Worm (Caenorhabditis elegans): ENCODE data around the gene rpn-5.

The rpn-5 gene

ce11 chrII:4689477-4689876, 8.8 kb downstream of the rpn-5 start, which contains the start of gene F10G7.12:
F10G7.12 (plus strand) TSS chrII:4689777.
- TF ChIP-seq pes-1 (GFP tag; IDR thresholded peaks at IDR 0.05) = no peak
- no peak for TF ChIP-seq ceh-13 (GFP tag; optimal IDR thresholded peaks at IDR 0.05)
- TF ChIP-seq tbx-11 (GFP tag; IDR thresholded peaks at IDR 0.05) = no peak

- TF ChIP-seq scrt-1 (GFP tag; IDR thresholded peaks at IDR 0.05) (no peak), tbx-37 (GFP tag; conservative IDR thresholded peaks at IDR 0.05) (no peak), ama-1 (optimal IDR thresholded peaks at IDR 0.05) (no peak), sea-1 (GFP tag; conservative IDR thresholded peaks at IDR 0.05) (no peak), B0310.2 (tag; optimal IDR thresholded peaks at IDR 0.05) (no peak), pes-1 (GFP tag; IDR thresholded peaks at IDR 0.05) (no peak), flt-1 (GFP tag; IDR thresholded peaks at IDR 0.05) (no peak), hmg-4 (GFP tag; optimal IDR thresholded peaks at IDR 0.05) (no peak), F13C5.2 (tag; optimal IDR thresholded peaks at IDR 0.05) (no peak), aly-1 (tag; optimal IDR thresholded peaks at IDR 0.05) (no peak), ceh-13 (GFP tag; optimal IDR thresholded peaks at IDR 0.05) (no peak), ets-7 (tag; optimal IDR thresholded peaks at IDR 0.05) (no peak), ceh-36 (tag; optimal IDR thresholded peaks at IDR 0.05) (no peak), hmbx-1 (tag; optimal IDR thresholded peaks at IDR 0.05) (no peak)
Measured at ce11 chrII:4686941-4687340, 11.3 kb downstream of the rpn-5 start, which contains the start of gene sre-39. sre-39 (plus strand) TSS chrII:4687241.

ce11 chrII:4684852-4685251, 13.4 kb downstream of the rpn-5 start:
- TF ChIP-seq ceh-13 (GFP tag; optimal IDR thresholded peaks at IDR 0.05) (no peak), hmbx-1 (tag; optimal IDR thresholded peaks at IDR 0.05) (no peak)

- TF ChIP-seq hnd-1 (tag; optimal IDR thresholded peaks at IDR 0.05) = no peak
- no peak for TF ChIP-seq sea-1 (GFP tag; conservative IDR thresholded peaks at IDR 0.05)
- TF ChIP-seq tra-4 (tag; optimal IDR thresholded peaks at IDR 0.05) = no peak
- no peak for TF ChIP-seq ceh-13 (GFP tag; optimal IDR thresholded peaks at IDR 0.05)
- TF ChIP-seq hmg-4 (GFP tag; optimal IDR thresholded peaks at IDR 0.05) = no peak
- TF ChIP-seq tbx-37 (GFP tag; conservative IDR thresholded peaks at IDR 0.05) = no peak
- TF ChIP-seq scrt-1 (GFP tag; IDR thresholded peaks at IDR 0.05) = no peak
Measured at ce11 chrII:4683693-4684092, 14.5 kb downstream of the rpn-5 start, which contains the start of gene sre-40. sre-40 (minus strand) TSS chrII:4683793.

- no peak for TF ChIP-seq hmg-4 (GFP tag; optimal IDR thresholded peaks at IDR 0.05)
- TF ChIP-seq B0310.2 (tag; optimal IDR thresholded peaks at IDR 0.05) = no peak
- no peak for TF ChIP-seq hmbx-1 (tag; optimal IDR thresholded peaks at IDR 0.05)
- TF ChIP-seq flt-1 (GFP tag; IDR thresholded peaks at IDR 0.05) = no peak
- TF ChIP-seq ceh-36 (tag; optimal IDR thresholded peaks at IDR 0.05) = no peak
Measured at ce11 chrII:4681391-4681790, 16.8 kb downstream of the rpn-5 start, which contains the start of gene T05A7.7. T05A7.7 (minus strand) TSS chrII:4681491.

ce11 chrII:4677916-4678315, 20.3 kb downstream of the rpn-5 start, which contains the start of gene T05A7.1:
T05A7.1 (plus strand) TSS chrII:4678216.
- TF ChIP-seq ceh-36 (tag; optimal IDR thresholded peaks at IDR 0.05) (no peak), hmg-4 (GFP tag; optimal IDR thresholded peaks at IDR 0.05) (no peak), B0310.2 (tag; optimal IDR thresholded peaks at IDR 0.05) (no peak), ets-7 (tag; optimal IDR thresholded peaks at IDR 0.05) (no peak), tbx-37 (GFP tag; conservative IDR thresholded peaks at IDR 0.05) (no peak), tbx-11 (GFP tag; IDR thresholded peaks at IDR 0.05) (no peak), F13C5.2 (tag; optimal IDR thresholded peaks at IDR 0.05) (no peak), scrt-1 (GFP tag; IDR thresholded peaks at IDR 0.05) (no peak), tra-4 (tag; optimal IDR thresholded peaks at IDR 0.05) (no peak), ama-1 (optimal IDR thresholded peaks at IDR 0.05) (no peak), hmbx-1 (tag; optimal IDR thresholded peaks at IDR 0.05) (no peak)

ce11 chrII:4676241-4676640, 22.0 kb downstream of the rpn-5 start:
- TF ChIP-seq flt-1 (GFP tag; IDR thresholded peaks at IDR 0.05) = no peak

- TF ChIP-seq hnd-1 (tag; optimal IDR thresholded peaks at IDR 0.05) = no peak
- TF ChIP-seq hmbx-1 (tag; optimal IDR thresholded peaks at IDR 0.05) = no peak
- TF ChIP-seq ama-1 (optimal IDR thresholded peaks at IDR 0.05) = no peak
- no peak for TF ChIP-seq F13C5.2 (tag; optimal IDR thresholded peaks at IDR 0.05)
- TF ChIP-seq hmg-4 (GFP tag; optimal IDR thresholded peaks at IDR 0.05) = no peak
- TF ChIP-seq ets-7 (tag; optimal IDR thresholded peaks at IDR 0.05) = no peak
- TF ChIP-seq scrt-1 (GFP tag; IDR thresholded peaks at IDR 0.05) = no peak
Measured at ce11 chrII:4675481-4675880, 22.7 kb downstream of the rpn-5 start, which contains the start of gene T05A7.3. T05A7.3 (plus strand) TSS chrII:4675781.

- TF ChIP-seq ets-7 (tag; optimal IDR thresholded peaks at IDR 0.05) (no peak), ama-1 (optimal IDR thresholded peaks at IDR 0.05) (no peak), hmbx-1 (tag; optimal IDR thresholded peaks at IDR 0.05) (no peak), aly-1 (tag; optimal IDR thresholded peaks at IDR 0.05) (no peak), hnd-1 (tag; optimal IDR thresholded peaks at IDR 0.05) (no peak), F13C5.2 (tag; optimal IDR thresholded peaks at IDR 0.05) (no peak), B0310.2 (tag; optimal IDR thresholded peaks at IDR 0.05) (no peak), ceh-13 (GFP tag; optimal IDR thresholded peaks at IDR 0.05) (no peak), pes-1 (GFP tag; IDR thresholded peaks at IDR 0.05) (no peak), hmg-4 (GFP tag; optimal IDR thresholded peaks at IDR 0.05) (no peak), sea-1 (GFP tag; conservative IDR thresholded peaks at IDR 0.05) (no peak), scrt-1 (GFP tag; IDR thresholded peaks at IDR 0.05) (no peak), tbx-11 (GFP tag; IDR thresholded peaks at IDR 0.05) (no peak), tbx-37 (GFP tag; conservative IDR thresholded peaks at IDR 0.05) (no peak)
Measured at ce11 chrII:4674188-4674587, 24.0 kb downstream of the rpn-5 start.
